Worm (Caenorhabditis elegans): Measurements from ENCODE around the gene ced-5.
A peak's percentile ranks its signal among the peaks of the same experiment; 100 is the strongest.

Gene ced-5

ce11 chrIV:10463987-10464638 lies 19.8 kb upstream of the ced-5 start, which contains the start of gene ugt-43:
TSS of gene ugt-43 (plus strand) at chrIV:10464588.
- no peak for TF ChIP-seq efl-1 (GFP tag; optimal IDR thresholded peaks at IDR 0.05)
- peak; percentile 2 for TF ChIP-seq nhr-80 (tag; optimal IDR thresholded peaks at IDR 0.05)

- TF ChIP-seq cebp-2 (GFP tag; IDR thresholded peaks at IDR 0.05), result no peak
- no peak for TF ChIP-seq tbp1 (GFP tag; optimal IDR thresholded peaks at IDR 0.05)
- no peak for TF ChIP-seq fkh-3 (tag; optimal IDR thresholded peaks at IDR 0.05)
- TF ChIP-seq zim-3 (tag; optimal IDR thresholded peaks at IDR 0.05), result no peak
- no peak for TF ChIP-seq lin-40 (tag; optimal IDR thresholded peaks at IDR 0.05)
- TF ChIP-seq ceh-27 (GFP tag; optimal IDR thresholded peaks at IDR 0.05), result no peak
- no peak for TF ChIP-seq nhr-27 (tag; optimal IDR thresholded peaks at IDR 0.05)
- TF ChIP-seq mcd-1 (GFP tag; IDR thresholded peaks at IDR 0.05), result no peak
- TF ChIP-seq ztf-25 (GFP tag; IDR thresholded peaks at IDR 0.05), result no peak
- TF ChIP-seq F33H1.4 (GFP tag; IDR thresholded peaks at IDR 0.05), result no peak
- TF ChIP-seq mxl-1 (tag; optimal IDR thresholded peaks at IDR 0.05), result no peak
Measured at ce11 chrIV:10465764-10466163, 18.1 kb upstream of the ced-5 start.

- TF ChIP-seq lin-35 (GFP tag; optimal IDR thresholded peaks at IDR 0.05) (no peak), madf-8 (GFP tag; conservative IDR thresholded peaks at IDR 0.05) (no peak), cebp-1 (GFP tag; IDR thresholded peaks at IDR 0.05) (peak; percentile 55; the same call in 1 of the 2 replicates), cebp-1 (tag; optimal IDR thresholded peaks at IDR 0.05) (peak; percentile 57), sdz-38 (tag; optimal IDR thresholded peaks at IDR 0.05) (no peak), nhr-80 (tag; optimal IDR thresholded peaks at IDR 0.05) (peak; percentile 73), Y79H2A.3 (GFP tag; conservative IDR thresholded peaks at IDR 0.05) (no peak), ztf-6 (GFP tag; IDR thresholded peaks at IDR 0.05) (no peak), bed-2 (GFP tag; IDR thresholded peaks at IDR 0.05) (no peak), K12H6.12 (tag; optimal IDR thresholded peaks at IDR 0.05) (no peak), him-1 (tag; optimal IDR thresholded peaks at IDR 0.05) (no peak), attf-3 (GFP tag; conservative IDR thresholded peaks at IDR 0.05) (no peak), attf-5 (GFP tag; optimal IDR thresholded peaks at IDR 0.05) (no peak), lin-54 (GFP tag; optimal IDR thresholded peaks at IDR 0.05) (no peak), unc-130 (GFP tag; optimal IDR thresholded peaks at IDR 0.05) (no peak)
Measured at ce11 chrIV:10466398-10466797, 17.5 kb upstream of the ced-5 start.

- TF ChIP-seq cebp-1 (GFP tag; IDR thresholded peaks at IDR 0.05) (0 out of 2 replicates have a peak, but pooled peaks have one; percentile 29), cebp-1 (tag; optimal IDR thresholded peaks at IDR 0.05) (peak; percentile 44), atf-7 (tag; optimal IDR thresholded peaks at IDR 0.05) (peak; percentile 5), nhr-80 (tag; optimal IDR thresholded peaks at IDR 0.05) (peak; percentile 89), Y79H2A.3 (GFP tag; conservative IDR thresholded peaks at IDR 0.05) (no peak), Y95B8A.8 (GFP tag; IDR thresholded peaks at IDR 0.05) (no peak), C17E4.6 (GFP tag; IDR thresholded peaks at IDR 0.05) (no peak)
Measured at ce11 chrIV:10467347-10467746, 16.6 kb upstream of the ced-5 start.

- TF ChIP-seq nhr-120 (GFP tag; IDR thresholded peaks at IDR 0.05), result no peak
- no peak for TF ChIP-seq ZK185.1 (tag; optimal IDR thresholded peaks at IDR 0.05; ENCODE audit: poor library complexity, severe bottlenecking)
- TF ChIP-seq nhr-80 (tag; optimal IDR thresholded peaks at IDR 0.05), result peak; percentile 59
- no peak for TF ChIP-seq sea-2 (GFP tag; IDR thresholded peaks at IDR 0.05)
- TF ChIP-seq F33H1.4 (GFP tag; IDR thresholded peaks at IDR 0.05), result no peak
- no peak for TF ChIP-seq cebp-2 (GFP tag; IDR thresholded peaks at IDR 0.05)
- TF ChIP-seq nhr-90 (tag; optimal IDR thresholded peaks at IDR 0.05), result no peak
Measured at ce11 chrIV:10468662-10469061, 15.2 kb upstream of the ced-5 start.

Data from whole organism, young adult.